Worm (Caenorhabditis elegans): ENCODE measurements around the gene cfap-20.

cfap-20 gene

DNA sequence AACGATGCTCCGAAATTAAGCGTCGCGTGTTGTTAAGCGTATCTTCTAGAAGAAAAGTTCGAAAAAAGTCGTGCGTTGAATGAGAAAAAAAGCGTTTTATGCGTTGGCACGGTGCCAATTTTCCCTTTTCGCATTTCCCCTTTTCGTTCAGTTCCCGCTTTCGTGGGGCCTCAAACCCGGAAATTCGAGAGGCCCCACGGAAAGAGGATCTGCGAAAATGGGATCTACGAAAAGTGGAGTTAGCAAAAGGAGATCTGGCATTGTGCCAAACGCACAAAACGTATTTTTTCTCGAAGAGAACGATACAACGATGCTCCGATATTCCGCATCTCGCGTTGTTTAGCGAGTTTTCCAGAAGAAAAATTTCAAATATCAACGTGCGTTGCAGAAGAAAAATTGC lies 37.5 kb downstream of the cfap-20 start:
- TF ChIP-seq unc-55 (GFP tag; optimal IDR thresholded peaks at IDR 0.05) (peak; percentile 57), F13H6.1 (tag; optimal IDR thresholded peaks at IDR 0.05) (peak; percentile 16), sma-3 (GFP tag; optimal IDR thresholded peaks at IDR 0.05) (peak; percentile 5), nhr-23 (tag; optimal IDR thresholded peaks at IDR 0.05) (no peak)

DNA sequence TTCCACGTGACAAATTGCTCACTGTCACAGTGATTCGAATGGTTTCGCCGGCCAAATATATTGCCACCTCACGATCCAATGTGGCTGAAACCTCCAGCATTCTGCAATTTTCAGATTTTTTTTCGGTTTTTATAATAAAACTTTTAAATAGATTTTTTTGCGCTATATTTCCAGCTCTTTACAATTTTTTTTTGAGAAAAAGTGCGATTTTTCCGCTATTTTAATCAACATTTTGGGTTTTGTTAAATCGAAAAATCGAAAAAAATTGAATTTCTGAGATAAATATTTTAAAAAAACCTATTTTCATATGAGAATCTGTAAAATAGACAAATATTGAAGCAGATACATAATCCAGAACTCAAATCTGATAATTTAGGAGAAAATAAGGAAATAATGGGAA lies 38.3 kb downstream of the cfap-20 start, which contains the start of gene M01F1.9:
Gene M01F1.9, minus strand, starts transcription at position 101 of the 400 bp plus-strand sequence.
- TF ChIP-seq elt-1 (tag; optimal IDR thresholded peaks at IDR 0.05) (no peak), lin-39 (tag; optimal IDR thresholded peaks at IDR 0.05) (no peak), ztf-11 (tag; optimal IDR thresholded peaks at IDR 0.05) (no peak), nhr-21 (tag; optimal IDR thresholded peaks at IDR 0.05) (no peak), gmeb-1 (tag; optimal IDR thresholded peaks at IDR 0.05) (no peak), unc-62 (GFP tag; optimal IDR thresholded peaks at IDR 0.05) (no peak), unc-55 (GFP tag; optimal IDR thresholded peaks at IDR 0.05) (no peak), dmd-4 (tag; optimal IDR thresholded peaks at IDR 0.05) (no peak), nhr-129 (tag; optimal IDR thresholded peaks at IDR 0.05) (no peak), peb-1 (tag; optimal IDR thresholded peaks at IDR 0.05) (no peak), C34F6.9 (tag; optimal IDR thresholded peaks at IDR 0.05) (no peak), fos-1 (tag; optimal IDR thresholded peaks at IDR 0.05) (no peak), nhr-23 (tag; optimal IDR thresholded peaks at IDR 0.05) (no peak), nhr-25 (tag; optimal IDR thresholded peaks at IDR 0.05) (no peak), nhr-12 (tag; optimal IDR thresholded peaks at IDR 0.05) (no peak), snpc-4 (tag; optimal IDR thresholded peaks at IDR 0.05) (no peak), sem-4 (tag; optimal IDR thresholded peaks at IDR 0.05) (no peak), Y55F3AM.14 (GFP tag; optimal IDR thresholded peaks at IDR 0.05) (no peak), ztf-4 (tag; optimal IDR thresholded peaks at IDR 0.05) (no peak)

- TF ChIP-seq ztf-1 (GFP tag; conservative IDR thresholded peaks at IDR 0.05): no peak
- TF ChIP-seq zag-1 (tag; optimal IDR thresholded peaks at IDR 0.05): no peak
- no peak for TF ChIP-seq fos-1 (tag; optimal IDR thresholded peaks at IDR 0.05)
- TF ChIP-seq unc-39 (tag; optimal IDR thresholded peaks at IDR 0.05): no peak
- TF ChIP-seq nhr-129 (tag; optimal IDR thresholded peaks at IDR 0.05): no peak
- TF ChIP-seq dmd-4 (tag; optimal IDR thresholded peaks at IDR 0.05): no peak
- TF ChIP-seq nhr-10 (tag; optimal IDR thresholded peaks at IDR 0.05): no peak
- no peak for TF ChIP-seq ztf-4 (tag; optimal IDR thresholded peaks at IDR 0.05)
- TF ChIP-seq elt-1 (tag; optimal IDR thresholded peaks at IDR 0.05): no peak
- TF ChIP-seq Y55F3AM.14 (GFP tag; optimal IDR thresholded peaks at IDR 0.05): no peak
- no peak for TF ChIP-seq gmeb-1 (tag; optimal IDR thresholded peaks at IDR 0.05)
Observed at ce11 chrIII:3493138-3493537, 44.2 kb downstream of the cfap-20 start, which contains the start of gene gly-14. Gene gly-14 (minus strand): TSS chrIII:3493238.

DNA sequence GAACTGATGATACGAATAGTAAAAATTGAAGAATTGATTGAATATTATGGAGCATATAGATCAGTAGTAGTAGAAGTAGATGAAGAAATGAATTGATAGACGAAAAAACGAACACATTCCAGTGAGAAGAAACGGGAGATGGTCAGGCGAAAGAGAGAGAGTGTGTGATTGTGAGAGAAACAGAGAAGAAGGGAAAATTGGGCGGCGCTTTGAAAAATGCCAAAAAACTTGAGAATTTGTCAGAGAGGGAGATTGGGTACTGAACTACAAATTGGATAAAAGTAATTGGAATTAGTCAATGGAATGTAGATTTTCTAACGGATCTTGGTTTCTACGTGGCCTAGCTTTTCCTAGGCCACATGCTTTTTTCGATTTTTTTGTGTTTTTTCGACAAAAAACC lies 49.1 kb downstream of the cfap-20 start, which contains the start of gene C34C12.7:
Gene C34C12.7, minus strand, starts transcription at position 118 of the 400 bp plus-strand sequence.
- TF ChIP-seq elt-3 (tag; optimal IDR thresholded peaks at IDR 0.05): no peak
- no peak for TF ChIP-seq lin-11 (tag; optimal IDR thresholded peaks at IDR 0.05)
- TF ChIP-seq sma-9 (GFP tag; optimal IDR thresholded peaks at IDR 0.05): no peak
- no peak for TF ChIP-seq sma-9 (tag; optimal IDR thresholded peaks at IDR 0.05)
- TF ChIP-seq ztf-1 (GFP tag; conservative IDR thresholded peaks at IDR 0.05): no peak
- no peak for TF ChIP-seq unc-39 (tag; optimal IDR thresholded peaks at IDR 0.05)
- TF ChIP-seq egl-27 (tag; optimal IDR thresholded peaks at IDR 0.05): no peak
- no peak for TF ChIP-seq sem-4 (tag; optimal IDR thresholded peaks at IDR 0.05)
- no peak for TF ChIP-seq zag-1 (tag; optimal IDR thresholded peaks at IDR 0.05)
- TF ChIP-seq nhr-77 (tag; optimal IDR thresholded peaks at IDR 0.05): no peak
- TF ChIP-seq aly-2 (tag; optimal IDR thresholded peaks at IDR 0.05): no peak
- no peak for TF ChIP-seq ama-1 (optimal IDR thresholded peaks at IDR 0.05)
- TF ChIP-seq nhr-25 (tag; optimal IDR thresholded peaks at IDR 0.05): no peak
- no peak for TF ChIP-seq blmp-1 (tag; optimal IDR thresholded peaks at IDR 0.05; ENCODE audit: insufficient read depth)
- TF ChIP-seq unc-62 (GFP tag; optimal IDR thresholded peaks at IDR 0.05): no peak
- no peak for TF ChIP-seq nhr-237 (tag; optimal IDR thresholded peaks at IDR 0.05)
- TF ChIP-seq nhr-21 (tag; optimal IDR thresholded peaks at IDR 0.05): no peak
- no peak for TF ChIP-seq elt-1 (tag; optimal IDR thresholded peaks at IDR 0.05)
- no peak for TF ChIP-seq nhr-6 (tag; optimal IDR thresholded peaks at IDR 0.05)
- no peak for TF ChIP-seq F13H6.1 (tag; optimal IDR thresholded peaks at IDR 0.05)
- no peak for TF ChIP-seq nhr-23 (tag; optimal IDR thresholded peaks at IDR 0.05)

ce11 chrIII:3487133-3487532 lies 50.2 kb downstream of the cfap-20 start:
- no peak for TF ChIP-seq elt-1 (tag; optimal IDR thresholded peaks at IDR 0.05)

All from whole organism, L2 larva.